Worm (Caenorhabditis elegans) whole organism, mixed stage, embryonic: ENCODE measurements around the gene clec-43.

Source experiments
- M03D4.4 ChIP-seq: sonication (generic microtip); optimal IDR thresholded peaks from 2 replicates; lab custom pipeline; 2017; ENCODE audit warnings: mild to moderate bottlenecking, missing genetic modification characterization, missing compliant biosample characterization
- bed-3 ChIP-seq: fragments of 200-800 bp; sonication (Bioruptor generic); optimal IDR thresholded peaks from 3 replicates; lab custom pipeline; 2018; ENCODE audit warnings: mild to moderate bottlenecking, missing genetic modification characterization, moderate library complexity, missing compliant biosample characterization
- blmp-1 ChIP-seq: fragments of 150-350 bp; optimal IDR thresholded peaks from 2 replicates; lab custom pipeline; 2014; ENCODE audit warnings: missing biosample characterization, missing genetic modification characterization
- ceh-39 ChIP-seq: fragments of 150-350 bp; optimal IDR thresholded peaks from 2 replicates; lab custom pipeline; 2014; ENCODE audit warnings: missing biosample characterization, missing genetic modification characterization
- ceh-43 ChIP-seq: fragments of 200-800 bp; sonication (Bioruptor generic); optimal IDR thresholded peaks from 2 replicates; lab custom pipeline; 2018; ENCODE audit warnings: mild to moderate bottlenecking, missing genetic modification characterization, moderate library complexity, missing compliant biosample characterization
- ceh-83 ChIP-seq: fragments of 200-800 bp; sonication (Bioruptor generic); optimal IDR thresholded peaks from 2 replicates; lab custom pipeline; 2018; ENCODE audit warnings: mild to moderate bottlenecking, missing genetic modification characterization, missing compliant biosample characterization
- cnd-1 ChIP-seq: fragments of 200-800 bp; sonication (Bioruptor generic); optimal IDR thresholded peaks from 2 replicates; lab custom pipeline; 2018; ENCODE audit warnings: mild to moderate bottlenecking, missing genetic modification characterization, missing compliant biosample characterization
- drap-1 ChIP-seq: fragments of 200-800 bp; sonication (Bioruptor generic); optimal IDR thresholded peaks from 3 replicates; lab custom pipeline; 2018; ENCODE audit warnings: mild to moderate bottlenecking, missing genetic modification characterization, missing compliant biosample characterization
- elt-3 ChIP-seq: fragments of 150-350 bp; optimal IDR thresholded peaks from 2 replicates; lab custom pipeline; 2014; ENCODE audit warnings: missing biosample characterization, missing genetic modification characterization
- flh-1 ChIP-seq: fragments of 200-800 bp; sonication (Bioruptor generic); optimal IDR thresholded peaks from 2 replicates; lab custom pipeline; 2018; ENCODE audit warnings: mild to moderate bottlenecking, missing genetic modification characterization, moderate library complexity, missing compliant biosample characterization
- ham-2 ChIP-seq: fragments of 200-800 bp; sonication (Bioruptor generic); optimal IDR thresholded peaks from 2 replicates; lab custom pipeline; 2018; ENCODE audit warnings: mild to moderate bottlenecking, missing genetic modification characterization, missing compliant biosample characterization
- hlh-1 ChIP-seq: fragments of 150-350 bp; optimal IDR thresholded peaks from 2 replicates; lab custom pipeline; 2014; ENCODE audit warnings: missing biosample characterization, missing genetic modification reagents, missing genetic modification characterization
- lin-13 ChIP-seq: fragments of 150-350 bp; optimal IDR thresholded peaks from 2 replicates; lab custom pipeline; 2014; ENCODE audit warnings: missing biosample characterization, missing genetic modification characterization
- lin-32 ChIP-seq: fragments of 200-800 bp; sonication (Bioruptor generic); optimal IDR thresholded peaks from 2 replicates; lab custom pipeline; 2018; ENCODE audit warnings: mild to moderate bottlenecking, missing genetic modification characterization, missing compliant biosample characterization
- lsy-2 ChIP-seq: fragments of 150-350 bp; optimal IDR thresholded peaks from 2 replicates; lab custom pipeline; 2014; ENCODE audit warnings: missing biosample characterization, missing genetic modification characterization
- mab-5 ChIP-seq: fragments of 150-350 bp; optimal IDR thresholded peaks from 2 replicates; lab custom pipeline; 2014; ENCODE audit warnings: missing biosample characterization, missing genetic modification characterization
- mep-1 ChIP-seq: fragments of 150-350 bp; optimal IDR thresholded peaks from 2 replicates; lab custom pipeline; 2017; ENCODE audit warnings: missing biosample characterization, missing genetic modification reagents, missing genetic modification characterization, inconsistent platforms
- mls-2 ChIP-seq: sonication (generic microtip); optimal IDR thresholded peaks from 2 replicates; lab custom pipeline; 2016; ENCODE audit warnings: mild to moderate bottlenecking, missing genetic modification characterization, moderate library complexity, missing compliant biosample characterization
- nhr-12 ChIP-seq: fragments of 150-350 bp; optimal IDR thresholded peaks from 2 replicates; lab custom pipeline; 2014; ENCODE audit warnings: missing biosample characterization, missing genetic modification characterization
- nhr-2 ChIP-seq: fragments of 150-350 bp; optimal IDR thresholded peaks from 2 replicates; lab custom pipeline; 2014; ENCODE audit warnings: missing biosample characterization, missing genetic modification characterization
- nhr-237 ChIP-seq: fragments of 150-350 bp; optimal IDR thresholded peaks from 2 replicates; lab custom pipeline; 2014; ENCODE audit warnings: missing biosample characterization, missing genetic modification characterization
- nhr-28 ChIP-seq: fragments of 150-350 bp; optimal IDR thresholded peaks from 2 replicates; lab custom pipeline; 2014; ENCODE audit warnings: missing biosample characterization, missing genetic modification characterization
- nhr-76 ChIP-seq: sonication (generic microtip); optimal IDR thresholded peaks from 2 replicates; lab custom pipeline; 2017; ENCODE audit warnings: missing biosample characterization, missing genetic modification characterization
- pha-4 ChIP-seq: fragments of 150-350 bp; optimal IDR thresholded peaks from 2 replicates; lab custom pipeline; 2018; ENCODE audit warnings: missing biosample characterization, missing genetic modification reagents, missing genetic modification characterization
- snpc-4 ChIP-seq: fragments of 150-350 bp; optimal IDR thresholded peaks from 2 replicates; lab custom pipeline; 2014; ENCODE audit warnings: missing biosample characterization, missing genetic modification characterization
- sptf-1 ChIP-seq: sonication (generic microtip); optimal IDR thresholded peaks from 2 replicates; lab custom pipeline; 2017; ENCODE audit warnings: mild to moderate bottlenecking, missing genetic modification characterization, moderate library complexity, missing compliant biosample characterization
- tbx-8 ChIP-seq: fragments of 200-800 bp; sonication (Bioruptor generic); optimal IDR thresholded peaks from 2 replicates; lab custom pipeline; 2018; ENCODE audit warnings: mild to moderate bottlenecking, missing genetic modification characterization, moderate library complexity, missing compliant biosample characterization
- unc-120 ChIP-seq: sonication (generic microtip); optimal IDR thresholded peaks from 2 replicates; lab custom pipeline; 2017; ENCODE audit warnings: missing genetic modification characterization, missing compliant biosample characterization; ENCODE audit not compliant: poor library complexity, severe bottlenecking
- unc-39 ChIP-seq: fragments of 150-350 bp; optimal IDR thresholded peaks from 2 replicates; lab custom pipeline; 2014; ENCODE audit warnings: missing biosample characterization, missing genetic modification characterization
- unc-62 ChIP-seq: fragments of 150-350 bp; optimal IDR thresholded peaks from 2 replicates; lab custom pipeline; 2014; ENCODE audit warnings: missing biosample characterization, missing genetic modification reagents, missing genetic modification characterization
- zip-8 ChIP-seq: fragments of 150-350 bp; optimal IDR thresholded peaks from 2 replicates; lab custom pipeline; 2014; ENCODE audit warnings: missing biosample characterization, missing genetic modification characterization
- ztf-11 ChIP-seq: fragments of 150-350 bp; optimal IDR thresholded peaks from 2 replicates; lab custom pipeline; 2014; ENCODE audit warnings: missing biosample characterization, missing genetic modification characterization

The clec-43 gene

ce11 chrII:913222-913722, 30.6 kb upstream of the clec-43 start, which contains the start of gene fbxc-33:
fbxc-33 (plus strand) TSS chrII:913672.
- TF ChIP-seq zip-8 (tag; lab: Kevin White, UChicago) (no peak), lsy-2 (tag; lab: Kevin White, UChicago) (peak; percentile 22), snpc-4 (tag; lab: Kevin White, UChicago) (no peak), pha-4 (tag; lab: Kevin White, UChicago) (peak; percentile 40), ceh-39 (no peak), ceh-43 (GFP tag; lab: Kevin White, UChicago) (no peak), mep-1 (peak; percentile 65)

ce11 chrII:915206-915605, 28.7 kb upstream of the clec-43 start:
- TF ChIP-seq unc-120 (tag; lab: Kevin White, UChicago) (no peak), ztf-11 (tag; lab: Kevin White, UChicago) (no peak), hlh-1 (tag; lab: Kevin White, UChicago) (no peak), M03D4.4 (tag; lab: Kevin White, UChicago) (no peak), unc-39 (tag; lab: Kevin White, UChicago) (no peak), unc-62 (GFP tag; lab: Kevin White, UChicago) (no peak), flh-1 (GFP tag; lab: Kevin White, UChicago) (no peak), blmp-1 (no peak), sptf-1 (no peak), ham-2 (no peak), ceh-83 (GFP tag; lab: Kevin White, UChicago) (no peak), bed-3 (GFP tag; lab: Kevin White, UChicago) (no peak), mep-1 (no peak), nhr-76 (tag; lab: Kevin White, UChicago) (no peak), cnd-1 (tag; lab: Kevin White, UChicago) (no peak), lin-13 (no peak), pha-4 (tag; lab: Kevin White, UChicago) (no peak)

ce11 chrII:915780-916179, 28.1 kb upstream of the clec-43 start, which contains the start of gene fbxc-29:
fbxc-29 (plus strand) TSS chrII:916080.
- TF ChIP-seq ceh-39 (no peak), tbx-8 (GFP tag; lab: Kevin White, UChicago) (no peak), mls-2 (no peak), cnd-1 (tag; lab: Kevin White, UChicago) (no peak), nhr-28 (tag; lab: Kevin White, UChicago) (no peak), nhr-76 (tag; lab: Kevin White, UChicago) (no peak)

DNA sequence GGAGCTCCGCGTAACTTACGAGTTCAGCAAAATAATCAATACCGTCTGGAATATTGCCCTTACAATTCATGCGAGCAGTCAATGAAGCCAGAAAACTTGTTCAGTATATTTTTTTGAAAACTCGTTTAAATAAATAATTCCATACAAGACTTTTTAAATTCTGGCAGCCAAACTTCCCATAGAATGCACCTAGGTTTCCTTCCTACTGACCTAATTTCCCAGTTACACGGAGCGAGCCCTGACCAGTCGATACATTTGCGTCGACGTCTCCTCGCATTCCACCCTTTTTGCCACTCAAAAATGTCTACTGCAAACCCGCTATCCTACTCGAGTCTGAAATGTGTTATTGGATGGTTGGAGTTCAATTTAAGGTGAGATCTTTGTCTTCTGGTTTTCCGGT, 26.5 kb upstream of the clec-43 start, which contains the start of gene fbxc-30:
fbxc-30 (plus strand) TSS at position 301 of the 400 bp plus-strand sequence.
- TF ChIP-seq lsy-2 (tag; lab: Kevin White, UChicago), result no peak
- no peak for TF ChIP-seq M03D4.4 (tag; lab: Kevin White, UChicago)
- no peak for TF ChIP-seq nhr-237 (tag; lab: Kevin White, UChicago)
- no peak for TF ChIP-seq ham-2
- no peak for TF ChIP-seq ceh-43 (GFP tag; lab: Kevin White, UChicago)
- TF ChIP-seq lin-32 (GFP tag; lab: Kevin White, UChicago), result no peak

DNA sequence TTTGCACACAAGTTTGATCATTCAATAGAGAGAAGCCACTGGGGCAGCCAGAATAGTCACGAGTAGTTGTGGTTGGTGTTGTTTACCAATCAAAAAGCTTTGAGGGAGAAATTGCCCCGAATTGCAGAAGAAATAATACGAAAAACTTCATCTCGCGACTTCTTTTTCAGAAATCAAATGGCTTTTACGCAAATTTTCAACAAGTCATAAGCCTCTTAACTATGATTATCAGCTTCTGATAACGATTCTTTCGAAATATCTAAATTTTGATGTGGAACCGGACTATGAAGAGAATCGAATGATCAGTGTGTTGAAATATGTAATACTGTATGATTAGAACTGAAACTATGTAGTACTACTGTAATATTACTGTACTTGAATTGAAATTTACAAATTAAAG, 23.5 kb upstream of the clec-43 start:
- TF ChIP-seq nhr-28 (tag; lab: Kevin White, UChicago) (no peak), cnd-1 (tag; lab: Kevin White, UChicago) (no peak), ceh-83 (GFP tag; lab: Kevin White, UChicago) (no peak), ceh-43 (GFP tag; lab: Kevin White, UChicago) (no peak), nhr-12 (tag; lab: Kevin White, UChicago) (no peak), elt-3 (tag; lab: Kevin White, UChicago) (no peak), lin-13 (no peak), flh-1 (GFP tag; lab: Kevin White, UChicago) (no peak), unc-120 (tag; lab: Kevin White, UChicago) (no peak), lin-32 (GFP tag; lab: Kevin White, UChicago) (no peak), ceh-39 (no peak), mab-5 (no peak), nhr-237 (tag; lab: Kevin White, UChicago) (no peak), pha-4 (tag; lab: Kevin White, UChicago) (no peak), drap-1 (no peak), unc-62 (GFP tag; lab: Kevin White, UChicago) (no peak), zip-8 (tag; lab: Kevin White, UChicago) (no peak), bed-3 (GFP tag; lab: Kevin White, UChicago) (no peak), nhr-2 (tag; lab: Kevin White, UChicago) (no peak), ham-2 (no peak)
